Fruit fly (Drosophila melanogaster) whole organism, embryonic: ENCODE measurements around the gene CG14327.
A peak's percentile ranks its signal among the peaks of the same experiment; 100 is the strongest.

Source experiments
- Adf1 ChIP-seq: fragments of 200-800 bp; sonication (Bioruptor generic); IDR thresholded peaks from 2 replicates; pipeline ENCODE4 v1.3.6; 2022; ENCODE audit warnings: missing biosample characterization, missing genetic modification characterization
- Atf3 ChIP-seq: fragments of 200-800 bp; sonication (Bioruptor generic); optimal IDR thresholded peaks from 3 replicates; lab custom pipeline; 2016; ENCODE audit warnings: missing biosample characterization, missing genetic modification characterization
- C15 ChIP-seq: fragments of 200-800 bp; sonication (Bioruptor generic); IDR thresholded peaks from 3 replicates; pipeline ENCODE4 v1.3.6; 2022; ENCODE audit warnings: missing biosample characterization, missing genetic modification characterization
- CG10267 ChIP-seq: fragments of 200-800 bp; sonication (Bioruptor generic); optimal IDR thresholded peaks from 2 replicates; lab custom pipeline; 2018; ENCODE audit warnings: missing biosample characterization, mild to moderate bottlenecking, missing genetic modification characterization, moderate library complexity
- CG10431 ChIP-seq: fragments of 200-800 bp; sonication (Bioruptor generic); optimal IDR thresholded peaks from 3 replicates; lab custom pipeline; 2018; ENCODE audit warnings: missing biosample characterization, mild to moderate bottlenecking, missing genetic modification characterization
- CG15073 ChIP-seq: fragments of 200-800 bp; sonication (Bioruptor generic); optimal IDR thresholded peaks from 2 replicates; lab custom pipeline; 2016; ENCODE audit warnings: missing biosample characterization, missing genetic modification characterization
- CG1647 ChIP-seq: fragments of 200-800 bp; sonication (Bioruptor generic); optimal IDR thresholded peaks from 3 replicates; lab custom pipeline; 2016; ENCODE audit warnings: missing biosample characterization, missing genetic modification characterization
- CG16813 ChIP-seq: fragments of 200-800 bp; sonication (Bioruptor generic); IDR thresholded peaks from 3 replicates; pipeline ENCODE4 v1.3.6; 2022; ENCODE audit warnings: missing biosample characterization, missing genetic modification characterization; ENCODE audit not compliant: partially characterized antibody
- CG4282 ChIP-seq: fragments of 200-800 bp; sonication (Bioruptor generic); optimal IDR thresholded peaks from 2 replicates; lab custom pipeline; 2016; ENCODE audit warnings: missing biosample characterization, missing genetic modification characterization
- CG7372 ChIP-seq: fragments of 200-800 bp; sonication (Bioruptor generic); IDR thresholded peaks from 2 replicates; pipeline ENCODE4 v1.3.6; 2022; ENCODE audit warnings: missing biosample characterization, missing genetic modification characterization
- CG7987 ChIP-seq: fragments of 200-800 bp; sonication (Bioruptor generic); optimal IDR thresholded peaks from 2 replicates; lab custom pipeline; 2018; ENCODE audit warnings: missing biosample characterization, mild to moderate bottlenecking, missing genetic modification characterization, moderate library complexity
- CG8478 ChIP-seq: fragments of >200 bp; optimal IDR thresholded peaks from 2 replicates; lab custom pipeline; 2018
- CG9797 ChIP-seq: fragments of 200-800 bp; sonication (Bioruptor generic); optimal IDR thresholded peaks from 3 replicates; lab custom pipeline; 2018; ENCODE audit warnings: missing biosample characterization, mild to moderate bottlenecking, missing genetic modification characterization
- D ChIP-seq, 2 experiments: fragments of 200-800 bp in 1 of 2; fragments of >200 bp in 1 of 2; sonication (Bioruptor generic) in 1 of 2; optimal IDR thresholded peaks; 2 replicates in 1 of 2; 3 replicates in 1 of 2; lab custom pipeline; 2017; ENCODE audit warnings: mild to moderate bottlenecking in 1 of 2, missing biosample characterization in 1 of 2, missing genetic modification characterization in 1 of 2, missing genetic modification reagents in 1 of 2
- Dad ChIP-seq: fragments of 200-800 bp; sonication (Bioruptor generic); optimal IDR thresholded peaks from 3 replicates; lab custom pipeline; 2016; ENCODE audit warnings: missing biosample characterization, missing genetic modification characterization
- Dek ChIP-seq: fragments of 200-800 bp; sonication (Bioruptor generic); optimal IDR thresholded peaks from 3 replicates; lab custom pipeline; 2019; ENCODE audit warnings: missing biosample characterization, mild to moderate bottlenecking, missing genetic modification characterization, moderate library complexity
- Gsc ChIP-seq: fragments of 200-800 bp; sonication (Bioruptor generic); IDR thresholded peaks from 2 replicates; pipeline ENCODE4 v1.3.6; 2022; ENCODE audit warnings: missing biosample characterization, missing genetic modification characterization
- H2.0 ChIP-seq: fragments of 200-800 bp; sonication (Bioruptor generic); IDR thresholded peaks from 2 replicates; pipeline ENCODE4 v1.3.6; 2022; ENCODE audit warnings: missing biosample characterization, missing genetic modification characterization
- HLH4C ChIP-seq: fragments of 200-800 bp; sonication (Bioruptor generic); IDR thresholded peaks from 3 replicates; pipeline ENCODE4 v1.3.6; 2022; ENCODE audit warnings: missing biosample characterization, missing genetic modification characterization; ENCODE audit not compliant: partially characterized antibody
- HLHmδ ChIP-seq: fragments of 200-800 bp; sonication (Bioruptor generic); optimal IDR thresholded peaks from 2 replicates; lab custom pipeline; 2018; ENCODE audit warnings: missing biosample characterization, mild to moderate bottlenecking, missing genetic modification characterization, moderate library complexity
- Hand ChIP-seq: fragments of 200-800 bp; sonication (Bioruptor generic); optimal IDR thresholded peaks from 2 replicates; lab custom pipeline; 2017; ENCODE audit warnings: mild to moderate bottlenecking, missing biosample characterization, missing genetic modification reagents, missing genetic modification characterization
- NC2α ChIP-seq: fragments of 200-800 bp; sonication (Bioruptor generic); optimal IDR thresholded peaks from 2 replicates; lab custom pipeline; 2016; ENCODE audit warnings: missing biosample characterization, missing genetic modification characterization
- Poxn ChIP-seq: fragments of 200-800 bp; sonication (Bioruptor generic); IDR thresholded peaks from 2 replicates; pipeline ENCODE4 v1.3.6; 2022; ENCODE audit warnings: missing biosample characterization, missing genetic modification characterization
- Vsx1 ChIP-seq: fragments of 200-800 bp; sonication (Bioruptor generic); optimal IDR thresholded peaks from 2 replicates; lab custom pipeline; 2017; ENCODE audit warnings: missing biosample characterization, mild to moderate bottlenecking, missing genetic modification characterization, missing genetic modification reagents
- YL-1 ChIP-seq: fragments of 200-800 bp; sonication (Bioruptor generic); optimal IDR thresholded peaks from 3 replicates; lab custom pipeline; 2017; ENCODE audit warnings: missing biosample characterization, mild to moderate bottlenecking, missing genetic modification characterization
- abd-A ChIP-seq: fragments of 200-800 bp; sonication (Bioruptor generic); optimal IDR thresholded peaks from 3 replicates; lab custom pipeline; 2019; ENCODE audit warnings: missing biosample characterization, mild to moderate bottlenecking, missing genetic modification characterization, moderate library complexity
- amos ChIP-seq: fragments of 200-800 bp; sonication (Bioruptor generic); IDR thresholded peaks from 2 replicates; pipeline ENCODE4 v1.3.6; 2022; ENCODE audit warnings: missing biosample characterization, missing genetic modification characterization; ENCODE audit not compliant: partially characterized antibody
- bowl ChIP-seq: fragments of 200-800 bp; sonication (Bioruptor generic); IDR thresholded peaks from 2 replicates; pipeline ENCODE4 v1.3.6; 2022; ENCODE audit warnings: missing biosample characterization, missing genetic modification characterization
- bsh ChIP-seq, 2 experiments: fragments of 200-800 bp; sonication (Bioruptor generic); optimal IDR thresholded peaks; 2 replicates each; lab custom pipeline; 2017 to 2018; ENCODE audit warnings: mild to moderate bottlenecking in 2 of 2, missing biosample characterization in 2 of 2, missing genetic modification characterization in 2 of 2, moderate library complexity in 1 of 2
- cg ChIP-seq: fragments of 200-800 bp; sonication (Bioruptor generic); optimal IDR thresholded peaks from 3 replicates; lab custom pipeline; 2019; ENCODE audit warnings: missing biosample characterization, mild to moderate bottlenecking, missing genetic modification characterization, moderate library complexity
- chif ChIP-seq, 2 experiments: fragments of 200-800 bp; sonication (Bioruptor generic); optimal IDR thresholded peaks; 3 replicates each; lab custom pipeline; 2016; ENCODE audit warnings: missing biosample characterization in 2 of 2, missing genetic modification characterization in 2 of 2
- chinmo ChIP-seq: fragments of 200-800 bp; sonication (Bioruptor generic); IDR thresholded peaks from 4 replicates; pipeline ENCODE4 v1.3.6; 2022; ENCODE audit warnings: missing biosample characterization, missing genetic modification characterization; ENCODE audit not compliant: partially characterized antibody
- dmrt11E ChIP-seq: fragments of 200-800 bp; sonication (Bioruptor generic); optimal IDR thresholded peaks from 3 replicates; lab custom pipeline; 2018; ENCODE audit warnings: missing biosample characterization, mild to moderate bottlenecking, missing genetic modification characterization, moderate library complexity
- gt ChIP-seq: fragments of 200-800 bp; sonication (Bioruptor generic); IDR thresholded peaks from 2 replicates; pipeline ENCODE4 v1.3.6; 2022; ENCODE audit warnings: missing biosample characterization, missing genetic modification characterization
- kni ChIP-seq: fragments of 200-800 bp; sonication (Bioruptor generic); optimal IDR thresholded peaks from 3 replicates; lab custom pipeline; 2017; ENCODE audit warnings: mild to moderate bottlenecking, missing biosample characterization, missing genetic modification reagents, missing genetic modification characterization
- maf-S ChIP-seq: fragments of 200-800 bp; sonication (Bioruptor generic); optimal IDR thresholded peaks from 2 replicates; lab custom pipeline; 2016; ENCODE audit warnings: missing biosample characterization, missing genetic modification characterization
- pan ChIP-seq, 4 experiments: fragments of >200 bp in 3 of 4; fragments of 200-800 bp in 1 of 4; sonication (Bioruptor generic) in 1 of 4; optimal IDR thresholded peaks in 3 of 4; IDR thresholded peaks in 1 of 4; 2 replicates each; pipeline versions ENCODE4 v1.3.6 to Lab custom; 2017 to 2022; ENCODE audit warnings: missing biosample characterization in 2 of 4, missing genetic modification characterization in 2 of 4, mixed read lengths in 1 of 4
- pfk ChIP-seq: fragments of 200-800 bp; sonication (Bioruptor generic); optimal IDR thresholded peaks from 2 replicates; lab custom pipeline; 2018; ENCODE audit warnings: missing biosample characterization, mild to moderate bottlenecking, missing genetic modification characterization, moderate library complexity
- pita ChIP-seq: fragments of 200-800 bp; sonication (Bioruptor generic); optimal IDR thresholded peaks from 2 replicates; lab custom pipeline; 2017; ENCODE audit warnings: missing biosample characterization, mild to moderate bottlenecking, missing genetic modification characterization
- sd ChIP-seq: fragments of 200-800 bp; sonication (Bioruptor generic); optimal IDR thresholded peaks from 3 replicates; lab custom pipeline; 2018; ENCODE audit warnings: missing biosample characterization, mild to moderate bottlenecking, missing genetic modification characterization, moderate library complexity
- sna ChIP-seq: fragments of 200-800 bp; sonication (Bioruptor generic); IDR thresholded peaks from 2 replicates; pipeline ENCODE4 v1.3.6; 2022; ENCODE audit warnings: missing biosample characterization, missing genetic modification characterization; ENCODE audit not compliant: partially characterized antibody
- so ChIP-seq: fragments of 200-800 bp; sonication (Bioruptor generic); IDR thresholded peaks from 3 replicates; pipeline ENCODE4 v1.3.6; 2022; ENCODE audit warnings: missing biosample characterization, missing genetic modification characterization
- sug ChIP-seq: fragments of 200-800 bp; optimal IDR thresholded peaks from 2 replicates; lab custom pipeline; 2019; ENCODE audit warnings: missing biosample characterization, mild to moderate bottlenecking, missing genetic modification characterization, moderate library complexity
- tgo ChIP-seq: fragments of 200-800 bp; sonication (Bioruptor generic); IDR thresholded peaks from 3 replicates; pipeline ENCODE4 v1.3.6; 2022; ENCODE audit warnings: missing biosample characterization, missing genetic modification characterization
- ttk ChIP-seq: fragments of 200-800 bp; sonication (Bioruptor generic); IDR thresholded peaks from 2 replicates; pipeline ENCODE4 v2.1.2; 2022; ENCODE audit warnings: missing biosample characterization, missing genetic modification characterization
- twi ChIP-seq: fragments of 200-800 bp; optimal IDR thresholded peaks from 2 replicates; lab custom pipeline; 2019; ENCODE audit warnings: missing biosample characterization, mild to moderate bottlenecking, missing genetic modification characterization, moderate library complexity
- unc-4 ChIP-seq: fragments of 200-800 bp; sonication (Bioruptor generic); IDR thresholded peaks from 2 replicates; pipeline ENCODE4 v1.3.6; 2022; ENCODE audit warnings: missing biosample characterization, missing genetic modification characterization; ENCODE audit not compliant: partially characterized antibody
- zfh2 ChIP-seq: fragments of 200-800 bp; sonication (Bioruptor generic); optimal IDR thresholded peaks from 2 replicates; lab custom pipeline; 2016; ENCODE audit warnings: missing biosample characterization, missing genetic modification characterization

The CG14327 gene

DNA sequence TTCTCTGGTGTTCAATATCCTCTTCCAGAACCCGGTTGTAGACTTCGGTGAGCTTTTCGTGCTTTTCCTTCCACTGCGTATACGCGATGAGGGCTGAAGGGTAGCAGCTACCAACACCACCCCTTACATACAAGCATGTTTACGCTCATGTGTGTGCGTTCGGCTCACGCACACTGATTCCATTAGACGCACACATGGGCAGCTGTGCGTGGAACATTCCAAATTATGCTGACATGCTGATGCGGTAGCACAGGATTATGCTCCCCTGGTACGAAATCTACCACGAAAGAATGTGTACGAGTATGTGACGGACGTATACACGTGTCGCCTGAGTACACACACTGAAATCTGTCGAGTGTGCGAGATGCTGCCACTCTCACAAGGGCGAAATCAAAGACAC, 9.8 kb upstream of the CG14327 start (continued):
- TF ChIP-seq chinmo (GFP tag; lab: Robert Waterston, UW) (peak; percentile 85; the same call in 1 of the 4 replicates), Dek (tag; lab: Kevin White, UChicago) (peak; percentile 23), ttk (GFP tag; lab: Robert Waterston, UW) (peak; percentile 81), CG9797 (GFP tag; lab: Kevin White, UChicago) (no peak), NC2α (no peak), amos (GFP tag; lab: Robert Waterston, UW) (peak; percentile 23; the same call in 1 of the 2 replicates), pita (peak; percentile 57), kni (peak; percentile 48), D (optimal IDR thresholded peaks at IDR 0.05; lab: Kevin White, UChicago) (peak; percentile 59), D (GFP tag; optimal IDR thresholded peaks at IDR 0.05; lab: Kevin White, UChicago) (no peak), sd (peak; percentile 89), tgo (GFP tag; lab: Robert Waterston, UW) (no peak), Adf1 (GFP tag; lab: Robert Waterston, UW) (peak; percentile 43; the same call in 1 of the 2 replicates), twi (tag; lab: Kevin White, UChicago) (peak; percentile 94), HLHmδ (GFP tag; lab: Kevin White, UChicago) (peak; percentile 76), CG8478 (peak; percentile 91), Hand (GFP tag; lab: Kevin White, UChicago) (no peak), abd-A (tag; lab: Kevin White, UChicago) (peak; percentile 93), H2.0 (GFP tag; lab: Robert Waterston, UW) (no peak), sna (GFP tag; lab: Robert Waterston, UW) (no peak), CG7372 (GFP tag; lab: Robert Waterston, UW) (peak; percentile 92), bowl (GFP tag; lab: Robert Waterston, UW) (no peak), Atf3 (GFP tag; lab: Kevin White, UChicago) (no peak), cg (GFP tag; lab: Kevin White, UChicago) (peak; percentile 97), CG4282 (GFP tag; lab: Kevin White, UChicago) (no peak), CG15073 (GFP tag; lab: Kevin White, UChicago) (no peak), pfk (GFP tag; lab: Kevin White, UChicago) (peak; percentile 7), unc-4 (GFP tag; lab: Robert Waterston, UW) (peak; percentile 35; the same call in 1 of the 2 replicates), HLH4C (0 out of 3 replicates have a peak, but pooled peaks have one; percentile 14)

- peak; percentile 59 for TF ChIP-seq sug
- peak; percentile 69 for TF ChIP-seq YL-1
- TF ChIP-seq chif (GFP tag; optimal IDR thresholded peaks at IDR 0.05; lab: Kevin White, UChicago), result peak; percentile 12 to 56
- peak; percentile 92 for TF ChIP-seq dmrt11E (tag; lab: Kevin White, UChicago)
- TF ChIP-seq CG7987, result no peak
- TF ChIP-seq Dad, result no peak
- TF ChIP-seq Vsx1, result peak; percentile 70
- TF ChIP-seq Poxn, result no peak
- peak; percentile 85 for TF ChIP-seq CG10267 (tag; lab: Kevin White, UChicago)
- 0 out of 3 replicates have a peak, but pooled peaks have one; percentile 16 for TF ChIP-seq CG16813
- no peak for TF ChIP-seq zfh2
- TF ChIP-seq CG10431 (GFP tag; lab: Kevin White, UChicago), result peak; percentile 66
- TF ChIP-seq bsh (GFP tag; optimal IDR thresholded peaks at IDR 0.05; lab: Kevin White, UChicago), result peak in 1 of 2 experiments; percentile 84
- peak; percentile 83 for TF ChIP-seq so (GFP tag; lab: Robert Waterston, UW)
- no peak for TF ChIP-seq pan (optimal IDR thresholded peaks at IDR 0.05; lab: Kevin White, UChicago)
- no peak for TF ChIP-seq pan (GFP tag; optimal IDR thresholded peaks at IDR 0.05 in 1 of 2, IDR thresholded peaks at IDR 0.05 in 1 of 2)
- TF ChIP-seq C15 (GFP tag; lab: Robert Waterston, UW), result no peak
- TF ChIP-seq maf-S (GFP tag; lab: Kevin White, UChicago), result peak; percentile 25
- TF ChIP-seq CG1647, result no peak
- peak; percentile 68; the same call in 1 of the 2 replicates for TF ChIP-seq gt (GFP tag; lab: Robert Waterston, UW)
- TF ChIP-seq Gsc (GFP tag; lab: Robert Waterston, UW), result no peak
Observed at dm6 chr3R:17604198-17604879, 9.2 kb upstream of the CG14327 start.
